Fruit fly (Drosophila melanogaster): Measurements from ENCODE around the gene Keap1.

The Keap1 gene

dm6 chr3R:17118917-17119378, 39.2 kb upstream of the Keap1 start (continued):
- TF ChIP-seq CG11398 (GFP tag; optimal IDR thresholded peaks at IDR 0.05) (no peak), sens (GFP tag) (peak; percentile 42), Atf6 (GFP tag; IDR thresholded peaks at IDR 0.05) (peak; percentile 32; the same call in 1 of the 2 replicates), Bteb2 (GFP tag; optimal IDR thresholded peaks at IDR 0.05) (no peak), CG4617 (GFP tag; optimal IDR thresholded peaks at IDR 0.05; ENCODE audit: borderline replicate concordance) (no peak), CG4360 (GFP tag; IDR thresholded peaks at IDR 0.05) (peak; percentile 62; the same call in 1 of the 2 replicates), Awh (GFP tag; IDR thresholded peaks at IDR 0.05) (no peak), NC2α (GFP tag; optimal IDR thresholded peaks at IDR 0.05) (no peak), CG6654 (GFP tag; optimal IDR thresholded peaks at IDR 0.05) (no peak), CG34376 (GFP tag; optimal IDR thresholded peaks at IDR 0.05) (peak; percentile 48), gro (GFP tag; optimal IDR thresholded peaks at IDR 0.05) (no peak), ci (GFP tag; IDR thresholded peaks at IDR 0.05) (peak; percentile 56; the same call in 1 of the 3 replicates), lmd (GFP tag; IDR thresholded peaks at IDR 0.05) (no peak), Eip74EF (GFP tag; optimal IDR thresholded peaks at IDR 0.05) (peak in 1 of 2 experiments; percentile 7), CG13287 (GFP tag; IDR thresholded peaks at IDR 0.05; ENCODE audit: partially characterized antibody) (peak; percentile 60), CG32772 (GFP tag; IDR thresholded peaks at IDR 0.05) (no peak), gce (GFP tag; IDR thresholded peaks at IDR 0.05) (0 out of 3 replicates have a peak, but pooled peaks have one; percentile 27), CG31224 (GFP tag; IDR thresholded peaks at IDR 0.05) (no peak), pho (GFP tag; optimal IDR thresholded peaks at IDR 0.05) (no peak), CG4404 (GFP tag; IDR thresholded peaks at IDR 0.05) (no peak), CG10267 (tag; optimal IDR thresholded peaks at IDR 0.05) (no peak), CG17186 (GFP tag; optimal IDR thresholded peaks at IDR 0.05) (no peak), Nf-YA (GFP tag; IDR thresholded peaks at IDR 0.05) (no peak), caup (GFP tag; optimal IDR thresholded peaks at IDR 0.05; ENCODE audit: severe bottlenecking) (peak; percentile 15), Adf1 (GFP tag; IDR thresholded peaks at IDR 0.05) (peak; percentile 22; the same call in 1 of the 2 replicates), CG17328 (GFP tag; IDR thresholded peaks at IDR 0.05) (no peak), sqz (GFP tag; optimal IDR thresholded peaks at IDR 0.05) (peak; percentile 20), zf30C (GFP tag; optimal IDR thresholded peaks at IDR 0.05) (no peak), CG32767 (GFP tag; IDR thresholded peaks at IDR 0.05) (no peak), dmrt99B (tag; optimal IDR thresholded peaks at IDR 0.05) (no peak), ro (GFP tag; IDR thresholded peaks at IDR 0.05) (no peak), CG12659 (GFP tag; optimal IDR thresholded peaks at IDR 0.05) (peak; percentile 36), pfk (GFP tag; optimal IDR thresholded peaks at IDR 0.05) (no peak), Hr78 (GFP tag; optimal IDR thresholded peaks at IDR 0.05) (no peak), lbe (GFP tag; optimal IDR thresholded peaks at IDR 0.05) (peak; percentile 62), CG1832 (GFP tag; optimal IDR thresholded peaks at IDR 0.05) (no peak), rib (GFP tag; IDR thresholded peaks at IDR 0.05) (peak; percentile 44; the same call in 1 of the 2 replicates), Scr (GFP tag; IDR thresholded peaks at IDR 0.05; ENCODE audit: partially characterized antibody) (peak; percentile 21; the same call in 1 of the 2 replicates), HmgZ (tag; optimal IDR thresholded peaks at IDR 0.05) (peak; percentile 14), PHDP (tag; optimal IDR thresholded peaks at IDR 0.05) (no peak), Dfd (GFP tag; optimal IDR thresholded peaks at IDR 0.05) (no peak), tna (GFP tag; IDR thresholded peaks at IDR 0.05; ENCODE audit: partially characterized antibody) (0 out of 2 replicates have a peak, but pooled peaks have one; percentile 21), yki (optimal IDR thresholded peaks at IDR 0.05) (peak; percentile 57), inv (GFP tag; IDR thresholded peaks at IDR 0.05; ENCODE audit: partially characterized antibody) (peak; percentile 39; the same call in 1 of the 2 replicates), dysf (GFP tag; IDR thresholded peaks at IDR 0.05) (no peak), TFAM (GFP tag; optimal IDR thresholded peaks at IDR 0.05) (no peak), Poxn (GFP tag; IDR thresholded peaks at IDR 0.05) (no peak), Trl (optimal IDR thresholded peaks at IDR 0.05) (peak; percentile 90 to 91), Trl (GFP tag; optimal IDR thresholded peaks at IDR 0.05) (no peak), fd3F (GFP tag; optimal IDR thresholded peaks at IDR 0.05) (no peak), cg (GFP tag; optimal IDR thresholded peaks at IDR 0.05) (peak; percentile 43)

All from whole organism, embryonic.